Worm (Caenorhabditis elegans) whole organism, L4 larva: Measurements from ENCODE around the gene cls-2.

Experiments
- aha-1 ChIP-seq: fragments of 150-350 bp; peaks from one replicate; lab custom pipeline; 2014; ENCODE audit warnings: missing biosample characterization, missing genetic modification characterization
- cey-2 ChIP-seq: sonication (generic microtip); optimal IDR thresholded peaks from 3 replicates; lab custom pipeline; 2017; ENCODE audit warnings: missing genetic modification characterization, mild to moderate bottlenecking, missing compliant biosample characterization, antibody characterized with exemption, borderline replicate concordance; ENCODE audit not compliant: insufficient read depth
- lir-3 ChIP-seq: sonication (generic microtip); optimal IDR thresholded peaks from 2 replicates; lab custom pipeline; 2016; ENCODE audit warnings: mild to moderate bottlenecking, missing genetic modification characterization, missing compliant biosample characterization
- pqm-1 ChIP-seq: sonication (generic microtip); optimal IDR thresholded peaks from 2 replicates; lab custom pipeline; 2017; ENCODE audit warnings: missing biosample characterization, missing genetic modification characterization

- TF ChIP-seq lir-3 (tag; lab: Kevin White, UChicago) (no peak), pqm-1 (no peak), aha-1 (no peak), cey-2 (tag; lab: Kevin White, UChicago) (no peak)
Measured at ce11 chrIII:9026951-9027350, 27.9 kb upstream of the cls-2 start, which contains the start of gene F59B2.13.
